Worm (Caenorhabditis elegans) whole organism, young adult: ENCODE measurements around the gene str-238.

ENCODE experiments used
- B0035.1 ChIP-seq: sonication (generic microtip); optimal IDR thresholded peaks from 2 replicates; lab custom pipeline; 2016; ENCODE audit warnings: missing genetic modification characterization, mild to moderate bottlenecking, missing compliant biosample characterization, missing genotype, missing genetic modification reagents
- F10E7.11 ChIP-seq: sonication (generic microtip); optimal IDR thresholded peaks from 2 replicates; lab custom pipeline; 2017; ENCODE audit warnings: mild to moderate bottlenecking, missing genetic modification characterization, moderate library complexity, missing compliant biosample characterization
- F37B4.10 ChIP-seq: fragments of 200-800 bp; sonication (Bioruptor generic); IDR thresholded peaks from 2 replicates; pipeline ENCODE4 v1.3.6; 2022; ENCODE audit warnings: missing genetic modification characterization, missing compliant biosample characterization
- F39B2.1 ChIP-seq: fragments of 200-800 bp; sonication (Bioruptor generic); IDR thresholded peaks from 2 replicates; pipeline ENCODE4 v1.3.6; 2022; ENCODE audit warnings: missing genetic modification reagents, missing genetic modification characterization, missing compliant biosample characterization
- F52B5.7 ChIP-seq: sonication (generic microtip); optimal IDR thresholded peaks from 2 replicates; lab custom pipeline; 2016; ENCODE audit warnings: mild to moderate bottlenecking, missing genetic modification characterization, missing compliant biosample characterization
- F57A8.1 ChIP-seq: fragments of 200-800 bp; sonication (Bioruptor generic); optimal IDR thresholded peaks from 2 replicates; lab custom pipeline; 2018; ENCODE audit warnings: mild to moderate bottlenecking, missing genetic modification characterization, moderate library complexity, missing compliant biosample characterization
- Y53F4B.3 ChIP-seq: fragments of 200-800 bp; sonication (Bioruptor generic); IDR thresholded peaks from 2 replicates; pipeline ENCODE4 v1.3.6; 2022; ENCODE audit warnings: missing genetic modification reagents, missing genetic modification characterization, missing compliant biosample characterization
- akir-1 ChIP-seq: fragments of 200-800 bp; sonication (Bioruptor generic); optimal IDR thresholded peaks from 2 replicates; lab custom pipeline; 2018; ENCODE audit warnings: mild to moderate bottlenecking, missing genetic modification characterization, moderate library complexity, missing compliant biosample characterization
- attf-3 ChIP-seq: fragments of 200-800 bp; sonication (Bioruptor generic); conservative IDR thresholded peaks from 2 replicates; pipeline ENCODE4 v1.3.6; 2022; ENCODE audit warnings: missing genetic modification reagents, missing genetic modification characterization, missing compliant biosample characterization
- cebp-1 ChIP-seq, 2 experiments: fragments of 200-800 bp in 1 of 2; sonication (Bioruptor generic) in 1 of 2; sonication (generic microtip) in 1 of 2; IDR thresholded peaks in 1 of 2; optimal IDR thresholded peaks in 1 of 2; 2 replicates each; pipeline versions ENCODE4 v1.3.6 to Lab custom; 2017 to 2022; ENCODE audit warnings: missing compliant biosample characterization in 2 of 2, missing genetic modification characterization in 2 of 2, mild to moderate bottlenecking in 1 of 2, missing genetic modification reagents in 1 of 2, moderate library complexity in 1 of 2
- ceh-100 ChIP-seq: fragments of 200-800 bp; sonication (Bioruptor generic); IDR thresholded peaks from 2 replicates; pipeline ENCODE4 v1.3.6; 2022; ENCODE audit warnings: missing genetic modification reagents, missing genetic modification characterization, missing compliant biosample characterization
- ceh-40 ChIP-seq: fragments of 200-800 bp; sonication (Bioruptor generic); IDR thresholded peaks from 2 replicates; pipeline ENCODE4 v1.3.6; 2022; ENCODE audit warnings: missing genetic modification characterization, missing compliant biosample characterization
- efl-1 ChIP-seq: fragments of 150-350 bp; optimal IDR thresholded peaks from 2 replicates; lab custom pipeline; 2014; ENCODE audit warnings: missing biosample characterization, missing genetic modification reagents, missing genetic modification characterization
- egl-18 ChIP-seq: fragments of 200-800 bp; sonication (Bioruptor generic); IDR thresholded peaks from 2 replicates; pipeline ENCODE4 v1.3.6; 2022; ENCODE audit warnings: missing genetic modification reagents, missing genetic modification characterization, missing compliant biosample characterization
- gei-17 ChIP-seq: fragments of 200-800 bp; sonication (Bioruptor generic); optimal IDR thresholded peaks from 2 replicates; lab custom pipeline; 2018; ENCODE audit warnings: mild to moderate bottlenecking, missing genetic modification characterization, missing compliant biosample characterization
- hlh-26 ChIP-seq: fragments of 200-800 bp; sonication (Bioruptor generic); conservative IDR thresholded peaks from 2 replicates; pipeline ENCODE4 v1.3.6; 2022; ENCODE audit warnings: missing genetic modification reagents, missing genetic modification characterization, missing compliant biosample characterization
- hsf-1 ChIP-seq: fragments of 200-800 bp; sonication (Bioruptor generic); IDR thresholded peaks from 2 replicates; pipeline ENCODE4 v1.3.6; 2022; ENCODE audit warnings: missing genetic modification reagents, missing genetic modification characterization, missing compliant biosample characterization
- let-607 ChIP-seq, 2 experiments: fragments of 200-800 bp in 1 of 2; sonication (Bioruptor generic) in 1 of 2; sonication (generic microtip) in 1 of 2; optimal IDR thresholded peaks; 2 replicates each; lab custom pipeline; 2016 to 2018; ENCODE audit warnings: mild to moderate bottlenecking in 2 of 2, missing compliant biosample characterization in 2 of 2, missing genetic modification characterization in 2 of 2, moderate library complexity in 2 of 2, missing genotype in 1 of 2
- lin-54 ChIP-seq: fragments of 200-800 bp; sonication (Bioruptor generic); optimal IDR thresholded peaks from 2 replicates; lab custom pipeline; 2018; ENCODE audit warnings: mild to moderate bottlenecking, missing genetic modification characterization, missing compliant biosample characterization
- lir-1 ChIP-seq: fragments of 200-800 bp; sonication (Bioruptor generic); conservative IDR thresholded peaks from 2 replicates; pipeline ENCODE4 v1.3.6; 2022; ENCODE audit warnings: missing genetic modification reagents, missing genetic modification characterization, missing compliant biosample characterization
- madf-10 ChIP-seq: sonication (generic microtip); optimal IDR thresholded peaks from 2 replicates; lab custom pipeline; 2016; ENCODE audit warnings: mild to moderate bottlenecking, missing genetic modification characterization, missing compliant biosample characterization
- mel-28 ChIP-seq: sonication (generic microtip); optimal IDR thresholded peaks from 2 replicates; lab custom pipeline; 2016; ENCODE audit warnings: borderline replicate concordance, mild to moderate bottlenecking, missing genetic modification characterization, missing compliant biosample characterization
- mxl-1 ChIP-seq: sonication (generic microtip); optimal IDR thresholded peaks from 2 replicates; lab custom pipeline; 2016; ENCODE audit warnings: missing genetic modification characterization, missing compliant biosample characterization
- nfya-2 ChIP-seq: fragments of 200-800 bp; sonication (Bioruptor generic); IDR thresholded peaks from 2 replicates; pipeline ENCODE4 v1.3.6; 2022; ENCODE audit warnings: missing genetic modification reagents, missing genetic modification characterization, missing compliant biosample characterization
- nfyb-1 ChIP-seq: fragments of 200-800 bp; sonication (Bioruptor generic); IDR thresholded peaks from 2 replicates; pipeline ENCODE4 v1.3.6; 2022; ENCODE audit warnings: missing genetic modification reagents, missing genetic modification characterization, missing compliant biosample characterization
- nhr-179 ChIP-seq: sonication (generic microtip); optimal IDR thresholded peaks from 2 replicates; lab custom pipeline; 2016; ENCODE audit warnings: mild to moderate bottlenecking, missing genetic modification characterization, missing compliant biosample characterization
- nhr-90 ChIP-seq: sonication (generic microtip); optimal IDR thresholded peaks from 2 replicates; lab custom pipeline; 2016; ENCODE audit warnings: missing genotype, mild to moderate bottlenecking, missing genetic modification characterization, missing compliant biosample characterization
- repo-1 ChIP-seq: sonication (generic microtip); optimal IDR thresholded peaks from 2 replicates; lab custom pipeline; 2017; ENCODE audit warnings: mild to moderate bottlenecking, missing genetic modification characterization, missing compliant biosample characterization
- sdz-38 ChIP-seq: sonication (generic microtip); optimal IDR thresholded peaks from 2 replicates; lab custom pipeline; 2016; ENCODE audit warnings: missing genotype, missing genetic modification characterization, missing compliant biosample characterization
- snpc-1.1 ChIP-seq: sonication (generic microtip); optimal IDR thresholded peaks from 2 replicates; lab custom pipeline; 2017; ENCODE audit warnings: missing genetic modification characterization, mild to moderate bottlenecking, missing compliant biosample characterization, antibody characterized with exemption, moderate library complexity, missing genotype, missing genetic modification reagents; ENCODE audit not compliant: insufficient read depth
- snpc-3.4 ChIP-seq: sonication (generic microtip); optimal IDR thresholded peaks from 2 replicates; lab custom pipeline; 2017; ENCODE audit warnings: missing genetic modification characterization, mild to moderate bottlenecking, missing compliant biosample characterization, antibody characterized with exemption, moderate library complexity, missing genotype, missing genetic modification reagents
- somi-1 ChIP-seq: fragments of 200-800 bp; sonication (Bioruptor generic); optimal IDR thresholded peaks from 2 replicates; lab custom pipeline; 2018; ENCODE audit warnings: mild to moderate bottlenecking, missing genetic modification characterization, missing compliant biosample characterization
- tlf-1 ChIP-seq: fragments of 200-800 bp; sonication (Bioruptor generic); optimal IDR thresholded peaks from 2 replicates; lab custom pipeline; 2018; ENCODE audit warnings: mild to moderate bottlenecking, missing genetic modification characterization, missing compliant biosample characterization
- ztf-25 ChIP-seq: fragments of 200-800 bp; sonication (Bioruptor generic); IDR thresholded peaks from 2 replicates; pipeline ENCODE4 v1.3.6; 2022; ENCODE audit warnings: missing genetic modification reagents, missing genetic modification characterization, missing compliant biosample characterization

Gene str-238

DNA sequence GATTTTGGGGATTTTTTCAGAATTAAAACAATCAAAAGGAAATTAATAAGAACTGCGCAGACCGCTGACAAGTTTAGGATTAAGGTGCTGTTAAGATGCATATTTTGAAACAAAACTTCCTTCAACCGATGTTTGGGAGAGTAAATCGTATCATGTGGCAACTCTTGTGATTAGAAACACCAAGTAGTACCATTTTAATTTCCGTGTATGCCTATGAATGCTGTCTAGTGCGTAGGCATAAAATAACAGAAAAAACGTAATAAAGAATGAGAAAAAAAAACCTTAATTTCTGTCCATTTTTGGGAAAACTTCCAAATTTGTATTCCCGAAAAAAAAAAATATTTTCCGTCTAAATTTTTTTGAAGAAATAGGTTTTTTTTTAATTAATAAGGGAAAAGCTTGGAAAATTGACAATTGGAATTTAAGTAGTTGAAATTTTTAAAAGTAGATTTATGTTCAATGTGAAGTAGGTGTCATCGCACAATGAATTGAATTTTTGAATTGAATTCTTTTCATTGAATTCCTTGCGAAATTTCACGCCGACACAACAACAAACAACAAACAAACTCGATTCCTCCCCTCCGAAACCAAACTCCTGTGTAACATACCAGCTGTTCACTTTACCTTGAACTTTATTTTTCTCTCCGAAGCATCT, 12.0 kb upstream of the str-238 start, which contains the start of the genes str-262 and srp-1:
str-262 (minus strand) TSS at position 101 of the 655 bp plus-strand sequence.
srp-1 (plus strand) TSS at position 605 of the 655 bp plus-strand sequence.
- no peak for TF ChIP-seq attf-3 (GFP tag; lab: Robert Waterston, UW)
- no peak for TF ChIP-seq Y53F4B.3 (GFP tag; lab: Robert Waterston, UW)
- no peak for TF ChIP-seq egl-18
- no peak for TF ChIP-seq tlf-1 (GFP tag; lab: Kevin White, UChicago)
- TF ChIP-seq sdz-38 (tag; lab: Kevin White, UChicago), result no peak

- TF ChIP-seq akir-1 (GFP tag; lab: Kevin White, UChicago), result no peak
- TF ChIP-seq hsf-1, result no peak
- no peak for TF ChIP-seq nfya-2 (GFP tag; lab: Robert Waterston, UW)
- no peak for TF ChIP-seq somi-1 (GFP tag; lab: Kevin White, UChicago)
- no peak for TF ChIP-seq let-607 (tag; optimal IDR thresholded peaks at IDR 0.05; lab: Kevin White, UChicago)
- no peak for TF ChIP-seq F10E7.11 (tag; lab: Kevin White, UChicago)
- TF ChIP-seq cebp-1 (GFP tag; IDR thresholded peaks at IDR 0.05; lab: Robert Waterston, UW), result no peak
- no peak for TF ChIP-seq cebp-1 (tag; optimal IDR thresholded peaks at IDR 0.05; lab: Kevin White, UChicago)
- no peak for TF ChIP-seq lir-1 (GFP tag; lab: Robert Waterston, UW)
- no peak for TF ChIP-seq nfyb-1
- TF ChIP-seq ceh-40 (GFP tag; lab: Robert Waterston, UW), result no peak
- no peak for TF ChIP-seq efl-1 (GFP tag; lab: Kevin White, UChicago)
- TF ChIP-seq repo-1 (tag; lab: Kevin White, UChicago), result no peak
- TF ChIP-seq F37B4.10 (GFP tag; lab: Robert Waterston, UW), result no peak
- no peak for TF ChIP-seq snpc-1.1 (tag; lab: Kevin White, UChicago)
- TF ChIP-seq mel-28 (tag; lab: Kevin White, UChicago), result no peak
- no peak for TF ChIP-seq B0035.1 (tag; lab: Kevin White, UChicago)
Observed at ce11 chrV:756169-756568, 8.7 kb upstream of the str-238 start, which contains the start of gene str-20. TSS of gene str-20 (plus strand) at chrV:756469.

DNA sequence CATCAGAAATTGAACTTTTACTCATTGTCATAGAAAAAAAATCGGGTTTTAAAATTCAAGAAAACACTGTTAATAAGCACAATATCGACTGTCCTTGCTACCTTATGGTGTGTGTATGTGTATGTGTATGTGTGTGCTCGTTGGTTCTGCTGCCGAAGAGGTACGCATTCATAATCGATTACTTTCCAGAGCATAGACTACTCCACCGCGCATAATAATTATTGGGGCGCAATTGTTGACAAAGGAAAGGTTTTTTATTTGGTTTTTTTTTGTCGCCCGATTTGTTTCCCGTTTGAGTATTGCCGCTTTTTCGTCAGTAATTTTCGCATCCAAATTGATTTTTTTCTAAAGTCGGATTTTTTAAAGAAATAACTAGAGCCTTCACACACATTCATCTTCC, 3.6 kb upstream of the str-238 start, which contains the start of gene C05E4.15:
C05E4.15 (minus strand) TSS at position 101 of the 400 bp plus-strand sequence.
- TF ChIP-seq F39B2.1 (GFP tag; lab: Robert Waterston, UW), result no peak
- TF ChIP-seq F37B4.10 (GFP tag; lab: Robert Waterston, UW), result no peak
- TF ChIP-seq ztf-25 (GFP tag; lab: Robert Waterston, UW), result no peak
- TF ChIP-seq ceh-100 (GFP tag; lab: Robert Waterston, UW), result no peak
- no peak for TF ChIP-seq madf-10 (tag; lab: Kevin White, UChicago)
- no peak for TF ChIP-seq snpc-3.4 (tag; lab: Kevin White, UChicago)
- TF ChIP-seq nhr-90 (tag; lab: Kevin White, UChicago), result no peak
- no peak for TF ChIP-seq gei-17 (GFP tag; lab: Kevin White, UChicago)
- TF ChIP-seq nhr-179 (tag; lab: Kevin White, UChicago), result no peak
- no peak for TF ChIP-seq F52B5.7
- TF ChIP-seq lin-54 (GFP tag; lab: Kevin White, UChicago), result no peak
- TF ChIP-seq, all 124 proteins: peak for 0

- TF ChIP-seq mxl-1 (tag; lab: Kevin White, UChicago) (no peak), F37B4.10 (GFP tag; lab: Robert Waterston, UW) (no peak), hlh-26 (no peak), lir-1 (GFP tag; lab: Robert Waterston, UW) (no peak), F57A8.1 (no peak)
Observed at ce11 chrV:761882-762281, 3.0 kb upstream of the str-238 start, which contains the start of gene C05E4.12. TSS of gene C05E4.12 (minus strand) at chrV:761982.
